Worm (Caenorhabditis elegans) whole organism, L4 larva: ENCODE data around the gene osta-2.

Experiments used
- D1046.2 ChIP-seq: fragments of 200-800 bp; sonication (Bioruptor generic); IDR thresholded peaks from 2 replicates; pipeline ENCODE4 v1.3.6; 2022; ENCODE audit warnings: missing genetic modification characterization, missing compliant biosample characterization
- Y48G9A.11 ChIP-seq: fragments of 200-800 bp; sonication (Bioruptor generic); IDR thresholded peaks from 2 replicates; pipeline ENCODE4 v1.3.6; 2022; ENCODE audit warnings: missing genetic modification reagents, missing genetic modification characterization, missing compliant biosample characterization
- ZK546.5 ChIP-seq, 2 experiments: sonication (generic microtip); optimal IDR thresholded peaks; 2 replicates each; lab custom pipeline; 2017; ENCODE audit warnings: missing biosample characterization in 2 of 2, missing genetic modification characterization in 2 of 2
- aha-1 ChIP-seq: fragments of 150-350 bp; peaks from one replicate; lab custom pipeline; 2014; ENCODE audit warnings: missing biosample characterization, missing genetic modification characterization
- daf-8 ChIP-seq: fragments of 200-800 bp; sonication (Bioruptor generic); IDR thresholded peaks from 2 replicates; pipeline ENCODE4 v1.3.6; 2022; ENCODE audit warnings: missing genetic modification characterization, missing compliant biosample characterization
- dmd-8 ChIP-seq: fragments of 200-800 bp; sonication (Bioruptor generic); IDR thresholded peaks from 2 replicates; pipeline ENCODE4 v1.3.6; 2022; ENCODE audit warnings: missing genetic modification characterization, missing compliant biosample characterization
- dve-1 ChIP-seq: sonication (generic microtip); optimal IDR thresholded peaks from 2 replicates; lab custom pipeline; 2017; ENCODE audit warnings: antibody characterized with exemption, mild to moderate bottlenecking, missing genetic modification characterization, missing compliant biosample characterization; ENCODE audit not compliant: insufficient read depth
- lin-15B ChIP-seq: fragments of 150-350 bp; sonication (generic microtip); optimal IDR thresholded peaks from 3 replicates; lab custom pipeline; 2014; ENCODE audit warnings: missing biosample characterization, missing genetic modification characterization
- nhr-6 ChIP-seq: fragments of 150-350 bp; optimal IDR thresholded peaks from 2 replicates; lab custom pipeline; 2014; ENCODE audit warnings: missing biosample characterization, missing genetic modification characterization
- pha-4 ChIP-seq, 2 experiments: fragments of 150-350 bp in 1 of 2; fragments of 200-800 bp in 1 of 2; sonication (Bioruptor generic) in 1 of 2; IDR thresholded peaks in 1 of 2; optimal IDR thresholded peaks in 1 of 2; 2 replicates each; pipeline versions ENCODE4 v1.3.6 to Lab custom; 2014 to 2022; ENCODE audit warnings: missing genetic modification characterization in 2 of 2, missing genetic modification reagents in 2 of 2, missing biosample characterization in 1 of 2, missing compliant biosample characterization in 1 of 2
- unc-62 ChIP-seq, 3 experiments: fragments of 150-350 bp in 1 of 3; sonication (generic microtip); optimal IDR thresholded peaks in 2 of 3; peaks in 1 of 3; 1 replicate in 1 of 3; 2 replicates in 2 of 3; lab custom pipeline; 2014 to 2017; ENCODE audit warnings: missing biosample characterization in 3 of 3, missing genetic modification characterization in 3 of 3, missing genetic modification reagents in 3 of 3, missing genotype in 1 of 3
- ztf-11 ChIP-seq: fragments of 150-350 bp; optimal IDR thresholded peaks from 2 replicates; lab custom pipeline; 2014; ENCODE audit warnings: missing biosample characterization, missing genetic modification characterization

DNA sequence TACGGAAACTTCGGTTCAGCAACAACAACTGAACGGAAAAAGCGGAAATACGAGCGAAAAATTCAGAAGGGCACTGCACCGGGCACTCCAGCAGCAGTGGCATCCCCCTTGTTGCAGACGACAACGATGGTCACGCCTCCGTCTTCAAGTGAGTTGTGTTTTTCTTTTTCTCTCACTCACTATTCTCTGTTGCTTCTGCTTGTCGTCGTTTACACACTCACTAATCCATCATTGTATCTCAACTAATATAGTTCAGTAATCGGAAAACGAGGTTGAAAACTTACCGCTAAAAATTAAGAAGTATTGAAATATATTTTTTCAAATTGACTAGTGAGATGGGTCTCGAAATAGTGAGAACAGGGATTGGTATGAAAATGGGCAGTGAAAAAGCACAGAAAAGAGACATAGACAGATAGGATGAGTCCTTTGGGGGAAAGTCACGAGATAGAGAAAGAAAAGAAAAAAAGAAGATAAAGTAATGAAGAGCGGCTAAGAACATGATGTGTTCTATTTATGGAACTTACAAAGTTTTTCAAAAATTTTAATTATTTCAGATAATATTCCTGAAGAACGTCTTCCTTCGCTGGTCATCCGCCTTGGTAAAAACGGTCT lies 44.2 kb upstream of the osta-2 start:
- TF ChIP-seq aha-1 (tag; lab: Kevin White, UChicago) (peak; percentile 70), Y48G9A.11 (GFP tag; lab: Robert Waterston, UW) (0 out of 2 replicates have a peak, but pooled peaks have one; percentile 37), D1046.2 (GFP tag; lab: Robert Waterston, UW) (no peak), lin-15B (tag; lab: Kevin White, UChicago) (no peak), ZK546.5 (tag; optimal IDR thresholded peaks at IDR 0.05; lab: Kevin White, UChicago) (no peak), dmd-8 (GFP tag; lab: Robert Waterston, UW) (no peak), ztf-11 (tag; lab: Kevin White, UChicago) (no peak), unc-62 (GFP tag; optimal IDR thresholded peaks at IDR 0.05 in 1 of 2; lab: Kevin White, UChicago) (peak in 1 of 2 experiments; percentile 91), unc-62 (tag; optimal IDR thresholded peaks at IDR 0.05; lab: Kevin White, UChicago) (no peak), dve-1 (tag; lab: Kevin White, UChicago) (no peak), daf-8 (GFP tag; lab: Robert Waterston, UW) (no peak), nhr-6 (tag; lab: Kevin White, UChicago) (no peak), pha-4 (GFP tag; IDR thresholded peaks at IDR 0.05; lab: Robert Waterston, UW) (no peak), pha-4 (tag; optimal IDR thresholded peaks at IDR 0.05; lab: Kevin White, UChicago) (no peak)
